Worm (Caenorhabditis elegans): ENCODE measurements around the gene T21B6.3.

ce11 chrX:10991352-10992172, 42.8 kb upstream of the T21B6.3 start:
- no peak for TF ChIP-seq nhr-10 (tag; optimal IDR thresholded peaks at IDR 0.05)
- TF ChIP-seq nhr-11 (tag; optimal IDR thresholded peaks at IDR 0.05), result no peak
- TF ChIP-seq fos-1 (tag; optimal IDR thresholded peaks at IDR 0.05), result no peak
- no peak for TF ChIP-seq lin-11 (tag; optimal IDR thresholded peaks at IDR 0.05)
- TF ChIP-seq peb-1 (tag; optimal IDR thresholded peaks at IDR 0.05), result no peak
- TF ChIP-seq nhr-237 (tag; optimal IDR thresholded peaks at IDR 0.05), result no peak
- TF ChIP-seq nhr-25 (tag; optimal IDR thresholded peaks at IDR 0.05), result no peak
- TF ChIP-seq skn-1 (tag; optimal IDR thresholded peaks at IDR 0.05), result no peak
- no peak for TF ChIP-seq unc-39 (tag; optimal IDR thresholded peaks at IDR 0.05)
- TF ChIP-seq egl-27 (tag; optimal IDR thresholded peaks at IDR 0.05), result no peak

Data from whole organism, L2 larva.